Worm (Caenorhabditis elegans) whole organism, early embryonic: Measurements from ENCODE around the gene zmp-4.

Source experiments
- B0310.2 ChIP-seq: sonication (generic microtip); optimal IDR thresholded peaks from 2 replicates; lab custom pipeline; 2016; ENCODE audit warnings: mild to moderate bottlenecking, missing genetic modification characterization, missing compliant biosample characterization
- F13C5.2 ChIP-seq: sonication (generic microtip); optimal IDR thresholded peaks from 2 replicates; lab custom pipeline; 2017; ENCODE audit warnings: mild to moderate bottlenecking, missing genetic modification characterization, inconsistent platforms, missing compliant biosample characterization
- aly-1 ChIP-seq: sonication (generic microtip); optimal IDR thresholded peaks from 2 replicates; lab custom pipeline; 2016; ENCODE audit warnings: missing genetic modification characterization, missing compliant biosample characterization
- ama-1 ChIP-seq: fragments of 150-350 bp; optimal IDR thresholded peaks from 2 replicates; lab custom pipeline; 2014
- ceh-13 ChIP-seq: fragments of 200-800 bp; sonication (Bioruptor generic); optimal IDR thresholded peaks from 2 replicates; lab custom pipeline; 2018; ENCODE audit warnings: mild to moderate bottlenecking, missing genetic modification characterization, missing compliant biosample characterization
- ceh-36 ChIP-seq: sonication (generic microtip); optimal IDR thresholded peaks from 2 replicates; lab custom pipeline; 2016; ENCODE audit warnings: missing genetic modification characterization, inconsistent platforms, missing compliant biosample characterization
- ets-7 ChIP-seq: sonication (generic microtip); optimal IDR thresholded peaks from 2 replicates; lab custom pipeline; 2016; ENCODE audit warnings: missing genotype, missing genetic modification characterization, missing compliant biosample characterization
- flt-1 ChIP-seq: fragments of 200-800 bp; sonication (Bioruptor generic); IDR thresholded peaks from 2 replicates; pipeline ENCODE4 v1.3.6; 2022; ENCODE audit warnings: missing genetic modification characterization, missing compliant biosample characterization
- hmbx-1 ChIP-seq: sonication (generic microtip); optimal IDR thresholded peaks from 2 replicates; lab custom pipeline; 2016; ENCODE audit warnings: mild to moderate bottlenecking, missing genetic modification characterization, missing compliant biosample characterization
- hmg-4 ChIP-seq: fragments of 200-800 bp; sonication (Bioruptor generic); optimal IDR thresholded peaks from 2 replicates; lab custom pipeline; 2018; ENCODE audit warnings: mild to moderate bottlenecking, missing genetic modification characterization, missing compliant biosample characterization
- hnd-1 ChIP-seq: sonication (generic microtip); optimal IDR thresholded peaks from 2 replicates; lab custom pipeline; 2016; ENCODE audit warnings: missing genetic modification characterization, missing compliant biosample characterization
- pes-1 ChIP-seq: fragments of 200-800 bp; sonication (Bioruptor generic); IDR thresholded peaks from 2 replicates; pipeline ENCODE4 v1.3.6; 2022; ENCODE audit warnings: missing genetic modification reagents, missing genetic modification characterization, missing compliant biosample characterization
- scrt-1 ChIP-seq: fragments of 200-800 bp; sonication (Bioruptor generic); IDR thresholded peaks from 2 replicates; pipeline ENCODE4 v1.3.6; 2022; ENCODE audit warnings: missing genetic modification characterization, missing compliant biosample characterization
- sea-1 ChIP-seq: fragments of 200-800 bp; sonication (Bioruptor generic); conservative IDR thresholded peaks from 2 replicates; pipeline ENCODE4 v1.3.6; 2022; ENCODE audit warnings: missing genetic modification characterization, missing compliant biosample characterization
- tbx-11 ChIP-seq: fragments of 200-800 bp; sonication (Bioruptor generic); IDR thresholded peaks from 2 replicates; pipeline ENCODE4 v1.3.6; 2022; ENCODE audit warnings: missing genetic modification characterization, missing compliant biosample characterization
- tbx-37 ChIP-seq: fragments of 200-800 bp; sonication (Bioruptor generic); conservative IDR thresholded peaks from 2 replicates; pipeline ENCODE4 v1.3.6; 2022; ENCODE audit warnings: missing genetic modification reagents, missing genetic modification characterization, missing compliant biosample characterization
- tra-4 ChIP-seq: sonication (generic microtip); optimal IDR thresholded peaks from 2 replicates; lab custom pipeline; 2017; ENCODE audit warnings: missing genetic modification characterization, missing compliant biosample characterization

The zmp-4 gene

ce11 chrV:14921509-14921908 lies at the start of gene zmp-4:
TSS of gene zmp-4 (minus strand) at chrV:14921609.
- TF ChIP-seq flt-1 (no peak), tbx-11 (GFP tag; lab: Robert Waterston, UW) (no peak), B0310.2 (tag; lab: Kevin White, UChicago) (no peak), ets-7 (tag; lab: Kevin White, UChicago) (no peak), aly-1 (no peak), scrt-1 (GFP tag; lab: Robert Waterston, UW) (no peak), hnd-1 (tag; lab: Kevin White, UChicago) (no peak), tbx-37 (GFP tag; lab: Robert Waterston, UW) (no peak), ceh-36 (tag; lab: Kevin White, UChicago) (no peak), hmg-4 (GFP tag; lab: Kevin White, UChicago) (no peak), tra-4 (tag; lab: Kevin White, UChicago) (no peak), hmbx-1 (tag; lab: Kevin White, UChicago) (no peak), ama-1 (no peak), F13C5.2 (no peak), sea-1 (GFP tag; lab: Robert Waterston, UW) (no peak), pes-1 (GFP tag; lab: Robert Waterston, UW) (no peak), ceh-13 (GFP tag; lab: Kevin White, UChicago) (no peak)

- TF ChIP-seq scrt-1 (GFP tag; lab: Robert Waterston, UW), result no peak
- no peak for TF ChIP-seq ceh-13 (GFP tag; lab: Kevin White, UChicago)
- TF ChIP-seq hnd-1 (tag; lab: Kevin White, UChicago), result no peak
- TF ChIP-seq tbx-37 (GFP tag; lab: Robert Waterston, UW), result no peak
- no peak for TF ChIP-seq ets-7 (tag; lab: Kevin White, UChicago)
- TF ChIP-seq hmg-4 (GFP tag; lab: Kevin White, UChicago), result no peak
- TF ChIP-seq aly-1, result no peak
- TF ChIP-seq B0310.2 (tag; lab: Kevin White, UChicago), result no peak
- TF ChIP-seq ceh-36 (tag; lab: Kevin White, UChicago), result no peak
- TF ChIP-seq F13C5.2, result no peak
- TF ChIP-seq hmbx-1 (tag; lab: Kevin White, UChicago), result no peak
- TF ChIP-seq flt-1, result no peak
- no peak for TF ChIP-seq pes-1 (GFP tag; lab: Robert Waterston, UW)
- TF ChIP-seq ama-1, result no peak
Measured at ce11 chrV:14971136-14971535, 49.7 kb upstream of the zmp-4 start, which contains the start of gene nlp-59. TSS of gene nlp-59 (plus strand) at chrV:14971436.

- TF ChIP-seq tbx-37 (GFP tag; lab: Robert Waterston, UW), result no peak
- no peak for TF ChIP-seq sea-1 (GFP tag; lab: Robert Waterston, UW)
- TF ChIP-seq pes-1 (GFP tag; lab: Robert Waterston, UW), result no peak
Measured at ce11 chrV:14955676-14956075, 34.3 kb upstream of the zmp-4 start, which contains the start of gene F02D8.9. TSS of gene F02D8.9 (minus strand) at chrV:14955776.

- TF ChIP-seq pes-1 (GFP tag; lab: Robert Waterston, UW) (no peak), F13C5.2 (no peak), hmg-4 (GFP tag; lab: Kevin White, UChicago) (no peak), scrt-1 (GFP tag; lab: Robert Waterston, UW) (no peak), sea-1 (GFP tag; lab: Robert Waterston, UW) (no peak), ceh-36 (tag; lab: Kevin White, UChicago) (no peak), aly-1 (no peak), ceh-13 (GFP tag; lab: Kevin White, UChicago) (no peak), hmbx-1 (tag; lab: Kevin White, UChicago) (no peak), tra-4 (tag; lab: Kevin White, UChicago) (no peak), ets-7 (tag; lab: Kevin White, UChicago) (no peak), tbx-37 (GFP tag; lab: Robert Waterston, UW) (no peak), flt-1 (no peak), tbx-11 (GFP tag; lab: Robert Waterston, UW) (no peak), B0310.2 (tag; lab: Kevin White, UChicago) (no peak), ama-1 (no peak), hnd-1 (tag; lab: Kevin White, UChicago) (no peak)
Measured at ce11 chrV:14954633-14955032, 33.2 kb upstream of the zmp-4 start, which contains the start of gene C30G7.5. TSS of gene C30G7.5 (minus strand) at chrV:14954733.

ce11 chrV:14949477-14949876 lies 28.1 kb upstream of the zmp-4 start, which contains the start of gene hil-1:
TSS of gene hil-1 (plus strand) at chrV:14949777.
- no peak for TF ChIP-seq tbx-11 (GFP tag; lab: Robert Waterston, UW)
- no peak for TF ChIP-seq tbx-37 (GFP tag; lab: Robert Waterston, UW)
- TF ChIP-seq scrt-1 (GFP tag; lab: Robert Waterston, UW), result no peak
- TF ChIP-seq ceh-36 (tag; lab: Kevin White, UChicago), result no peak
- no peak for TF ChIP-seq flt-1

ce11 chrV:14948566-14948965 lies 27.2 kb upstream of the zmp-4 start:
- TF ChIP-seq flt-1 (no peak), hmg-4 (GFP tag; lab: Kevin White, UChicago) (no peak)

- TF ChIP-seq B0310.2 (tag; lab: Kevin White, UChicago), result no peak
Measured at ce11 chrV:14947022-14947421, 25.6 kb upstream of the zmp-4 start, which contains the start of gene C30G7.4. TSS of gene C30G7.4 (minus strand) at chrV:14947122.

- no peak for TF ChIP-seq tra-4 (tag; lab: Kevin White, UChicago)
- no peak for TF ChIP-seq ceh-13 (GFP tag; lab: Kevin White, UChicago)
- TF ChIP-seq sea-1 (GFP tag; lab: Robert Waterston, UW), result no peak
- no peak for TF ChIP-seq pes-1 (GFP tag; lab: Robert Waterston, UW)
- TF ChIP-seq flt-1, result no peak
- no peak for TF ChIP-seq ets-7 (tag; lab: Kevin White, UChicago)
- no peak for TF ChIP-seq scrt-1 (GFP tag; lab: Robert Waterston, UW)
- no peak for TF ChIP-seq hnd-1 (tag; lab: Kevin White, UChicago)
- TF ChIP-seq ama-1, result no peak
- no peak for TF ChIP-seq F13C5.2
Measured at ce11 chrV:14945697-14946096, 24.3 kb upstream of the zmp-4 start, which contains the start of gene C30G7.3. TSS of gene C30G7.3 (minus strand) at chrV:14945704.
